In the genomic region with DNA sequence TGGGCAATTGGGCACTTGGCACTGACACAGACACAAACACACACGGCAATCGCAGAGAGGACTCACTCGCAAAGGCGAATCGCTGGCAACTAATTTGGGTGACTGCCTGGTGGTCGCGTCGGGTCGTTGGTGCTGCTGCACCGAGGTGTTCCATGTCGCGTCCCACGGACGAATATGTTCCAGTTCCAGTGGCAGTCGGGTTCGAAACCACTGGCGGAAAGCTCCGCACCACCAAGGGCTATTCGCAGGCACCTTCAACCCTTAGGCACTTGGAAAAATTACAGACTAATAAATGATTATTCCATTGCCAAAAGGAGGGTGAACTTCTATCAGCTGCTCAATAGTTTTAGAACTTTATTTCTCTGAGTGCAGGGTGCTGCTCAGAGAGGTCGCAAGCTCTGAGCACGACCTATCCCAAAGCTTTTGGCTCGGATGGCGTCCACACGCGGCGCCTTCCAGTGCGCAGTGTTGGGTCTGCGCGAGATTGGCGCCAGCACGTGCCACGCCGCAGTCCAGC, we compare ENCODE assay signal across 5 fruit fly cellular contexts.
A peak's percentile ranks its signal among the peaks of the same experiment; 100 is the strongest.
TF ChIP-seq lines count a peak whose summit lies in the region.

A gene (minus strand): TSS at position 51 of the 517 bp plus-strand sequence.

- TF ChIP-seq CTCF in whole organism, embryonic (GFP tag; optimal IDR thresholded peaks at IDR 0.05; lab: Kevin White, UChicago) = peak; percentile 25

TF ChIP-seq in whole organism, adult, 20 proteins besides CTCF, POLR2A, EP300 and RAD21:
- TF ChIP-seq CG7045 (GFP tag; optimal IDR thresholded peaks at IDR 0.05; lab: Kevin White, UChicago) (peak; percentile 10), CG11617 (GFP tag; optimal IDR thresholded peaks at IDR 0.05; lab: Kevin White, UChicago) (no peak), CG33017 (tag; optimal IDR thresholded peaks at IDR 0.05; lab: Kevin White, UChicago) (peak; percentile 9), pad (GFP tag; optimal IDR thresholded peaks at IDR 0.05; lab: Kevin White, UChicago) (peak; percentile 16), CG12768 (GFP tag; optimal IDR thresholded peaks at IDR 0.05; lab: Kevin White, UChicago) (peak; percentile 70), Hr96 (GFP tag; optimal IDR thresholded peaks at IDR 0.05; lab: Kevin White, UChicago) (peak; percentile 56), CG14711 (tag; optimal IDR thresholded peaks at IDR 0.05; lab: Kevin White, UChicago) (no peak), toe (GFP tag; optimal IDR thresholded peaks at IDR 0.05; lab: Kevin White, UChicago) (peak; percentile 67), CG1620 (GFP tag; optimal IDR thresholded peaks at IDR 0.05; lab: Kevin White, UChicago) (no peak), CG7101 (tag; optimal IDR thresholded peaks at IDR 0.05; lab: Kevin White, UChicago) (peak; percentile 51), CG5204 (GFP tag; optimal IDR thresholded peaks at IDR 0.05; lab: Kevin White, UChicago) (peak; percentile 67), Clk (GFP tag; optimal IDR thresholded peaks at IDR 0.05; lab: Kevin White, UChicago) (peak; percentile 19), Mnt (GFP tag; optimal IDR thresholded peaks at IDR 0.05; lab: Kevin White, UChicago) (peak; percentile 14)

TF ChIP-seq in whole organism, embryonic, 481 proteins besides CTCF, POLR2A, EP300 and RAD21 (continues in another document):
- TF ChIP-seq CG2712 (tag; optimal IDR thresholded peaks at IDR 0.05; lab: Kevin White, UChicago) = no peak
- peak; percentile 35; the same call in 1 of the 2 replicates for TF ChIP-seq CG10366 (GFP tag; IDR thresholded peaks at IDR 0.05; lab: Robert Waterston, UW)
- TF ChIP-seq NfI (GFP tag; optimal IDR thresholded peaks at IDR 0.05; lab: Kevin White, UChicago) = peak; percentile 41
- no peak for TF ChIP-seq gce (GFP tag; IDR thresholded peaks at IDR 0.05; lab: Robert Waterston, UW)
- no peak for TF ChIP-seq ATbp (GFP tag; optimal IDR thresholded peaks at IDR 0.05; lab: Kevin White, UChicago)
- TF ChIP-seq CG18476 (GFP tag; optimal IDR thresholded peaks at IDR 0.05; lab: Kevin White, UChicago) = no peak
- no peak for TF ChIP-seq Hr3 (GFP tag; optimal IDR thresholded peaks at IDR 0.05; lab: Kevin White, UChicago)
- TF ChIP-seq CG7786 (GFP tag; optimal IDR thresholded peaks at IDR 0.05; lab: Kevin White, UChicago) = peak; percentile 57
- no peak for TF ChIP-seq CG2202 (tag; optimal IDR thresholded peaks at IDR 0.05; lab: Kevin White, UChicago)
- TF ChIP-seq salm (tag; optimal IDR thresholded peaks at IDR 0.05; lab: Kevin White, UChicago) = no peak
- no peak for TF ChIP-seq CG31441 (GFP tag; IDR thresholded peaks at IDR 0.05; lab: Robert Waterston, UW)
- no peak for TF ChIP-seq mld (GFP tag; IDR thresholded peaks at IDR 0.05; lab: Robert Waterston, UW; ENCODE audit: partially characterized antibody)
- no peak for TF ChIP-seq Poxn (GFP tag; IDR thresholded peaks at IDR 0.05; lab: Robert Waterston, UW)
- no peak for TF ChIP-seq CG10654 (GFP tag; optimal IDR thresholded peaks at IDR 0.05; lab: Kevin White, UChicago)
- TF ChIP-seq D19A (tag; optimal IDR thresholded peaks at IDR 0.05; lab: Kevin White, UChicago) = no peak
- TF ChIP-seq CG31224 (GFP tag; IDR thresholded peaks at IDR 0.05; lab: Robert Waterston, UW) = 0 out of 2 replicates have a peak, but pooled peaks have one; percentile 40
- no peak for TF ChIP-seq Asciz (GFP tag; optimal IDR thresholded peaks at IDR 0.05; lab: Kevin White, UChicago)
- TF ChIP-seq Atf3 (GFP tag; optimal IDR thresholded peaks at IDR 0.05; lab: Kevin White, UChicago) = no peak

TF ChIP-seq in whole organism, prepupa, 60 proteins besides CTCF, POLR2A, EP300 and RAD21 (continues in another document):
- TF ChIP-seq acj6 (GFP tag; optimal IDR thresholded peaks at IDR 0.05; lab: Kevin White, UChicago) = no peak
- peak; percentile 21; the same call in 1 of the 3 replicates for TF ChIP-seq eg (GFP tag; IDR thresholded peaks at IDR 0.05; lab: Robert Waterston, UW)
- TF ChIP-seq CG10631 (GFP tag; optimal IDR thresholded peaks at IDR 0.05; lab: Kevin White, UChicago) = peak; percentile 12
- peak; percentile 8 for TF ChIP-seq net (GFP tag; optimal IDR thresholded peaks at IDR 0.05; lab: Kevin White, UChicago)
- TF ChIP-seq Smox (GFP tag; optimal IDR thresholded peaks at IDR 0.05; lab: Kevin White, UChicago) = no peak
- TF ChIP-seq CG4318 (GFP tag; optimal IDR thresholded peaks at IDR 0.05; lab: Kevin White, UChicago) = no peak
- TF ChIP-seq svp (GFP tag; lab: Kevin White, UChicago) = peak; percentile 74
- TF ChIP-seq CG16779 (tag; optimal IDR thresholded peaks at IDR 0.05; lab: Kevin White, UChicago) = no peak
- peak; percentile 1 for TF ChIP-seq cyc (GFP tag; optimal IDR thresholded peaks at IDR 0.05; lab: Kevin White, UChicago)
- peak; percentile 64; the same call in 1 of the 3 replicates for TF ChIP-seq CG6163 (GFP tag; IDR thresholded peaks at IDR 0.05; lab: Robert Waterston, UW)
- peak; percentile 11 for TF ChIP-seq Sox14 (GFP tag; optimal IDR thresholded peaks at IDR 0.05; lab: Kevin White, UChicago)
- peak; percentile 61 for TF ChIP-seq Eip78C (GFP tag; lab: Kevin White, UChicago)
- no peak for TF ChIP-seq CG10669 (GFP tag; optimal IDR thresholded peaks at IDR 0.05; lab: Kevin White, UChicago)
- TF ChIP-seq Sox102F (GFP tag; optimal IDR thresholded peaks at IDR 0.05; lab: Kevin White, UChicago) = no peak
- TF ChIP-seq esn (GFP tag; optimal IDR thresholded peaks at IDR 0.05; lab: Kevin White, UChicago) = peak; percentile 24
- TF ChIP-seq CG32006 (GFP tag; optimal IDR thresholded peaks at IDR 0.05; lab: Kevin White, UChicago) = peak; percentile 18
- TF ChIP-seq CG15336 (GFP tag; IDR thresholded peaks at IDR 0.05; lab: Robert Waterston, UW) = no peak
- peak; percentile 36 for TF ChIP-seq CG3919 (GFP tag; optimal IDR thresholded peaks at IDR 0.05; lab: Kevin White, UChicago)
- TF ChIP-seq Eip93F (GFP tag; optimal IDR thresholded peaks at IDR 0.05; lab: Kevin White, UChicago) = no peak
- no peak for TF ChIP-seq Gug (GFP tag; IDR thresholded peaks at IDR 0.05; lab: Robert Waterston, UW)

TF ChIP-seq in whole organism, pupa, 21 proteins besides CTCF, POLR2A, EP300 and RAD21 (continues in another document):
- no peak for TF ChIP-seq CG10348 (GFP tag; IDR thresholded peaks at IDR 0.05; lab: Robert Waterston, UW)
- no peak for TF ChIP-seq gl (tag; optimal IDR thresholded peaks at IDR 0.05; lab: Kevin White, UChicago)
- no peak for TF ChIP-seq CG8159 (tag; optimal IDR thresholded peaks at IDR 0.05; lab: Kevin White, UChicago)
- no peak for TF ChIP-seq rn (GFP tag; IDR thresholded peaks at IDR 0.05; lab: Robert Waterston, UW)
- TF ChIP-seq Pif1A (GFP tag; optimal IDR thresholded peaks at IDR 0.05; lab: Kevin White, UChicago) = peak; percentile 32
- no peak for TF ChIP-seq CG34367 (tag; optimal IDR thresholded peaks at IDR 0.05; lab: Kevin White, UChicago)
- no peak for TF ChIP-seq CG8301 (tag; optimal IDR thresholded peaks at IDR 0.05; lab: Kevin White, UChicago)
- TF ChIP-seq Ets98B (GFP tag; IDR thresholded peaks at IDR 0.05; lab: Robert Waterston, UW) = peak; percentile 18; the same call in 1 of the 2 replicates
- TF ChIP-seq Pif1B (GFP tag; optimal IDR thresholded peaks at IDR 0.05; lab: Kevin White, UChicago) = no peak
- TF ChIP-seq D1 (tag; optimal IDR thresholded peaks at IDR 0.05; lab: Kevin White, UChicago) = no peak
- TF ChIP-seq CG13204 (GFP tag; optimal IDR thresholded peaks at IDR 0.05; lab: Kevin White, UChicago) = no peak
- TF ChIP-seq CG4496 (GFP tag; IDR thresholded peaks at IDR 0.05; lab: Robert Waterston, UW) = no peak
- 0 out of 2 replicates have a peak, but pooled peaks have one; percentile 15 for TF ChIP-seq CG12605 (GFP tag; IDR thresholded peaks at IDR 0.05; lab: Robert Waterston, UW)
- TF ChIP-seq fd96Ca (GFP tag; IDR thresholded peaks at IDR 0.05; lab: Robert Waterston, UW) = peak; percentile 48; the same call in 1 of the 3 replicates
- TF ChIP-seq CG9948 (tag; optimal IDR thresholded peaks at IDR 0.05; lab: Kevin White, UChicago) = no peak
- TF ChIP-seq CG15710 (tag; optimal IDR thresholded peaks at IDR 0.05; lab: Kevin White, UChicago) = no peak
- no peak for TF ChIP-seq EcR (GFP tag; optimal IDR thresholded peaks at IDR 0.05; lab: Kevin White, UChicago)
- TF ChIP-seq CG14655 (GFP tag; optimal IDR thresholded peaks at IDR 0.05; lab: Kevin White, UChicago) = peak; percentile 21
- no peak for TF ChIP-seq Snoo (tag; optimal IDR thresholded peaks at IDR 0.05; lab: Kevin White, UChicago)
- TF ChIP-seq CG17806 (tag; optimal IDR thresholded peaks at IDR 0.05; lab: Kevin White, UChicago) = no peak

TF ChIP-seq in whole organism, wandering third instar larva, 38 proteins besides CTCF, POLR2A, EP300 and RAD21 (continues in another document):
- TF ChIP-seq Sp1 (GFP tag; optimal IDR thresholded peaks at IDR 0.05; lab: Kevin White, UChicago) (no peak), woc (GFP tag; optimal IDR thresholded peaks at IDR 0.05; lab: Kevin White, UChicago) (no peak), jim (GFP tag; optimal IDR thresholded peaks at IDR 0.05; lab: Kevin White, UChicago) (no peak), Abd-B (GFP tag; optimal IDR thresholded peaks at IDR 0.05; lab: Kevin White, UChicago) (no peak), CG32264 (GFP tag; optimal IDR thresholded peaks at IDR 0.05; lab: Kevin White, UChicago) (no peak), dl (GFP tag; optimal IDR thresholded peaks at IDR 0.05; lab: Kevin White, UChicago; ENCODE audit: insufficient read depth in 1 of 2, partially characterized antibody in 2 of 2) (no peak), Rel (GFP tag; optimal IDR thresholded peaks at IDR 0.05; lab: Kevin White, UChicago) (no peak), Rel (tag; optimal IDR thresholded peaks at IDR 0.05; lab: Kevin White, UChicago) (no peak), Dfd (GFP tag; optimal IDR thresholded peaks at IDR 0.05; lab: Kevin White, UChicago) (no peak), Hr78 (GFP tag; optimal IDR thresholded peaks at IDR 0.05; lab: Kevin White, UChicago) (no peak), Vsx2 (GFP tag; optimal IDR thresholded peaks at IDR 0.05; lab: Kevin White, UChicago; ENCODE audit: partially characterized antibody) (no peak), CrebA (GFP tag; optimal IDR thresholded peaks at IDR 0.05; lab: Kevin White, UChicago; ENCODE audit: borderline replicate concordance) (no peak), ey (GFP tag; optimal IDR thresholded peaks at IDR 0.05; lab: Kevin White, UChicago) (peak; percentile 22), CG9705 (GFP tag; optimal IDR thresholded peaks at IDR 0.05; lab: Kevin White, UChicago) (no peak), tai (GFP tag; optimal IDR thresholded peaks at IDR 0.05; lab: Kevin White, UChicago) (no peak), foxo (GFP tag; optimal IDR thresholded peaks at IDR 0.05; lab: Kevin White, UChicago) (peak in 1 of 2 experiments; percentile 58), pan (optimal IDR thresholded peaks at IDR 0.05; lab: Kevin White, UChicago) (no peak), sage (GFP tag; optimal IDR thresholded peaks at IDR 0.05; lab: Kevin White, UChicago) (no peak), fru (GFP tag; optimal IDR thresholded peaks at IDR 0.05; lab: Kevin White, UChicago) (peak; percentile 40), Hnf4 (GFP tag; optimal IDR thresholded peaks at IDR 0.05; lab: Kevin White, UChicago) (no peak), Hr83 (GFP tag; optimal IDR thresholded peaks at IDR 0.05; lab: Kevin White, UChicago; ENCODE audit: poor library complexity, severe bottlenecking) (no peak), usp (GFP tag; optimal IDR thresholded peaks at IDR 0.05; lab: Kevin White, UChicago) (no peak), h (GFP tag; optimal IDR thresholded peaks at IDR 0.05; lab: Kevin White, UChicago) (peak; percentile 37)
